Worm (Caenorhabditis elegans): Measurements from ENCODE around the gene F42F12.3.

F42F12.3 gene

DNA sequence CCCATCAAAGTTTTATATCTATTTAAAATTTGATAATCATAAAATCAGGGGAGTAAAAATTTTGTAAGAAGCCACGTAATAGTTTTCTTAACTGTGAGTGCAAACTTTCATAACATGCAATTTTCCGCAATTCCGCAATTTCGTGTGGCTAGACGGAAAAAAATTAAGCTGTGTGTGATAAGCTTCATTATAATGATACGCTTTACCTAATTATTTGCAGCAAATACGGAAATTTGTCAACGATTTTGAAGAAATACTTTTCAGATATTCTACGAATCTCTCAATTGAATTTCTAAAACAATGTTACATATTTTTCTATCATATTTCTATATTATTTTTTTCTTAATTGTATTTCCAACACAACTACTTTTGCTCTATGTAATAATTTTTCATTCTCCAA is 18.6 kb upstream of the F42F12.3 start, which contains the start of gene srd-46:
TSS of gene srd-46 (plus strand) at position 301 of the 400 bp plus-strand sequence.
- TF ChIP-seq F13H6.1 (tag; optimal IDR thresholded peaks at IDR 0.05): no peak
- TF ChIP-seq mdl-1 (tag; optimal IDR thresholded peaks at IDR 0.05): no peak
- no peak for TF ChIP-seq elt-3 (tag; optimal IDR thresholded peaks at IDR 0.05)
- TF ChIP-seq mbf-1 (tag; optimal IDR thresholded peaks at IDR 0.05): no peak
- TF ChIP-seq lin-13 (GFP tag; optimal IDR thresholded peaks at IDR 0.05): no peak
- TF ChIP-seq unc-39 (tag; optimal IDR thresholded peaks at IDR 0.05): no peak

DNA sequence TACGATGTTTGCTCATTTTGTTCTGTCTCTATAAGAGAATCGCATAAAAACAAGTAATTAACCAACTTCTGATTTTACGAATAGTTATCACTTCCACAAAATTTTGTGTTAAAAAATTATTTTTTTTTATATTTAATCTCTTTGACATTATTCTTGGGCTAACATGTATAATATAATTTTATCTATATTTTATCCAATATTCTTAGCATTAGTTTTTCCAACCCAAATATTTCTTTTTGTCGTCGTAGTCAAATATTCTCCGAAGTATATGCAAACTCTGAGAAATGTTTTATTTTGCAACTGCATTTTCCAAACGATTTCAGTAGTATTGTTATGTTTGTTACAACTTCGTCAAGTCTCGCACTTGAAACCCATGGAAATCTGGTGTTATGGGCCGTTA is 16.9 kb upstream of the F42F12.3 start, which contains the start of gene srd-47:
TSS of gene srd-47 (plus strand) at position 164 of the 400 bp plus-strand sequence.
- no peak for TF ChIP-seq ceh-16 (tag; optimal IDR thresholded peaks at IDR 0.05)
- TF ChIP-seq unc-39 (tag; optimal IDR thresholded peaks at IDR 0.05): no peak
- no peak for TF ChIP-seq lin-39 (tag; optimal IDR thresholded peaks at IDR 0.05)
- TF ChIP-seq aly-2 (tag; optimal IDR thresholded peaks at IDR 0.05): no peak
- no peak for TF ChIP-seq lin-13 (GFP tag; optimal IDR thresholded peaks at IDR 0.05)
- TF ChIP-seq ceh-82 (tag; optimal IDR thresholded peaks at IDR 0.05): no peak
- no peak for TF ChIP-seq mdl-1 (tag; optimal IDR thresholded peaks at IDR 0.05)
- TF ChIP-seq ztf-4 (tag; optimal IDR thresholded peaks at IDR 0.05): no peak
- no peak for TF ChIP-seq lin-11 (tag; optimal IDR thresholded peaks at IDR 0.05)
- TF ChIP-seq sma-9 (GFP tag; optimal IDR thresholded peaks at IDR 0.05): no peak
- no peak for TF ChIP-seq sma-9 (tag; optimal IDR thresholded peaks at IDR 0.05)
- no peak for TF ChIP-seq nhr-237 (tag; optimal IDR thresholded peaks at IDR 0.05)
- TF ChIP-seq R02D3.7 (tag; optimal IDR thresholded peaks at IDR 0.05): no peak

DNA sequence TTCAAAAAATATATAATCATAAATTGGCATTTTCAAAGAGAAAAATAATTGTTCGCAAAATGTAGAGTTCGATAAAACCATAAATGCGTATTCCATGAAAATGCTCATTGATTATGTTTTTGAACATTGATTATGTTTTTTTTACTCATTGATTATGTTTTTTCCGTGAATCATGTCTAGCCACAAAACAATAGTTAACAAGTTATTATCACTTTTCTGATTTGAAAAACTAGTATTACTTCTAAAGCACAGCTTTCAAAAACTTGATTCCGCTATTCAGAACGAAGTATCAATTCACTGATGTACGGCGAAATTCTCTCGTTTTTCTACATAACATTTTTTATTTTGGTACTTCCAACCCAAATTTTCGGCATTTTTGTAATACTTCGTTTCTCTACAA is 14.6 kb upstream of the F42F12.3 start, which contains the start of gene srd-48:
TSS of gene srd-48 (plus strand) at position 301 of the 400 bp plus-strand sequence.
- TF ChIP-seq egl-27 (tag; optimal IDR thresholded peaks at IDR 0.05): no peak
- TF ChIP-seq nhr-129 (tag; optimal IDR thresholded peaks at IDR 0.05): no peak
- TF ChIP-seq nhr-237 (tag; optimal IDR thresholded peaks at IDR 0.05): no peak
- no peak for TF ChIP-seq ceh-82 (tag; optimal IDR thresholded peaks at IDR 0.05)
- no peak for TF ChIP-seq dmd-4 (tag; optimal IDR thresholded peaks at IDR 0.05)
- TF ChIP-seq alr-1 (tag; optimal IDR thresholded peaks at IDR 0.05): no peak
- TF ChIP-seq R02D3.7 (tag; optimal IDR thresholded peaks at IDR 0.05): no peak
- no peak for TF ChIP-seq elt-1 (tag; optimal IDR thresholded peaks at IDR 0.05)
- TF ChIP-seq aly-2 (tag; optimal IDR thresholded peaks at IDR 0.05): no peak
- TF ChIP-seq fos-1 (tag; optimal IDR thresholded peaks at IDR 0.05): no peak
- TF ChIP-seq nhr-11 (tag; optimal IDR thresholded peaks at IDR 0.05): no peak
- TF ChIP-seq nhr-6 (tag; optimal IDR thresholded peaks at IDR 0.05): no peak
- TF ChIP-seq mab-5 (tag; optimal IDR thresholded peaks at IDR 0.05): no peak
- no peak for TF ChIP-seq unc-62 (GFP tag; optimal IDR thresholded peaks at IDR 0.05)
- TF ChIP-seq elt-3 (tag; optimal IDR thresholded peaks at IDR 0.05): no peak
- TF ChIP-seq snpc-4 (tag; optimal IDR thresholded peaks at IDR 0.05): no peak
- TF ChIP-seq crh-2 (tag; optimal IDR thresholded peaks at IDR 0.05): no peak
- no peak for TF ChIP-seq ztf-1 (GFP tag; conservative IDR thresholded peaks at IDR 0.05)
- no peak for TF ChIP-seq nhr-21 (tag; optimal IDR thresholded peaks at IDR 0.05)

DNA sequence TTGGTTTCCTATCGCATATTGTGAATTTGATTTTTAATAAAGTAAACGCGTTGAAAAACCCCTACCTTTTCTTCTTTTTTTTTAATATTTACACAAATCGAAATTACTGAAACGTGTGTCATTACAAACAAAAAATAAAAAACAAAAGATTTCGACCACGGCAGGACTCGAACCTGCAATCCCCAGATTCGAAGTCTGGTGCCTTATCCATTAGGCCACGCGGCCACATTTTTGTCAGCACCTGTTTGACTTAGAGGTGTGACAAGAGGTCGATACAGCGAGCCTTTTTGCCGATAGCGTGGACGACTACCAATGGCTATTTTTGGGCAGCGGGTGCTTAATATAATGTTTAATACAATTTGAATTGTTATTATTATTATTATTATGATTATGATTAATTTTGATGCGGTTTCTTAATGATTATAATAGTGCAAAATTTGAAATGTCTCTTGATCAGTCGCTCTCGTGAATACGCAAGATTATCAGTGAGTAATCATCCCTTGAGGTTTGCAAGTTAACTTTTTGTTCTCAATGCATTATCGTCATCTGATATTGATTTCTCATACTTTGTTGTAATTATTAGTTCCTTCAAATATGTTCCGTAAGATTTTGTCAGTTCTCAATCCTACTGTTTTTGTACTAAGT is 12.4 kb upstream of the F42F12.3 start, which contains the start of gene srd-44:
TSS of gene srd-44 (plus strand) at position 595 of the 645 bp plus-strand sequence.
- TF ChIP-seq blmp-1 (tag; optimal IDR thresholded peaks at IDR 0.05; ENCODE audit: insufficient read depth) (no peak), mdl-1 (tag; optimal IDR thresholded peaks at IDR 0.05) (no peak), nhr-6 (tag; optimal IDR thresholded peaks at IDR 0.05) (no peak), ztf-4 (tag; optimal IDR thresholded peaks at IDR 0.05) (no peak), crh-2 (tag; optimal IDR thresholded peaks at IDR 0.05) (peak; percentile 21), nhr-237 (tag; optimal IDR thresholded peaks at IDR 0.05) (no peak), nhr-12 (tag; optimal IDR thresholded peaks at IDR 0.05) (no peak), ztf-1 (GFP tag; conservative IDR thresholded peaks at IDR 0.05) (no peak), elt-3 (tag; optimal IDR thresholded peaks at IDR 0.05) (no peak), nhr-25 (tag; optimal IDR thresholded peaks at IDR 0.05) (no peak), skn-1 (tag; optimal IDR thresholded peaks at IDR 0.05) (no peak), nhr-21 (tag; optimal IDR thresholded peaks at IDR 0.05) (peak; percentile 18), ceh-16 (tag; optimal IDR thresholded peaks at IDR 0.05) (no peak), nhr-23 (tag; optimal IDR thresholded peaks at IDR 0.05) (no peak), nhr-11 (tag; optimal IDR thresholded peaks at IDR 0.05) (no peak), unc-62 (GFP tag; optimal IDR thresholded peaks at IDR 0.05) (no peak), fos-1 (tag; optimal IDR thresholded peaks at IDR 0.05) (peak; percentile 25), sma-9 (GFP tag; optimal IDR thresholded peaks at IDR 0.05) (no peak), sma-9 (tag; optimal IDR thresholded peaks at IDR 0.05) (no peak), unc-39 (tag; optimal IDR thresholded peaks at IDR 0.05) (no peak), sem-4 (tag; optimal IDR thresholded peaks at IDR 0.05) (no peak), egl-27 (tag; optimal IDR thresholded peaks at IDR 0.05) (no peak), ZK546.5 (tag; optimal IDR thresholded peaks at IDR 0.05) (no peak), mab-5 (tag; optimal IDR thresholded peaks at IDR 0.05) (no peak), F13H6.1 (tag; optimal IDR thresholded peaks at IDR 0.05) (no peak), mbf-1 (tag; optimal IDR thresholded peaks at IDR 0.05) (no peak), Y55F3AM.14 (GFP tag; optimal IDR thresholded peaks at IDR 0.05) (no peak), R02D3.7 (tag; optimal IDR thresholded peaks at IDR 0.05) (no peak), peb-1 (tag; optimal IDR thresholded peaks at IDR 0.05) (no peak), dmd-4 (tag; optimal IDR thresholded peaks at IDR 0.05) (no peak), sma-3 (GFP tag; optimal IDR thresholded peaks at IDR 0.05) (peak; percentile 17)

All from whole organism, L2 larva.